Worm (Caenorhabditis elegans) whole organism, early embryonic: ENCODE measurements around the gene nep-13.

Source experiments
- aly-1 ChIP-seq: sonication (generic microtip); optimal IDR thresholded peaks from 2 replicates; lab custom pipeline; 2016; ENCODE audit warnings: missing genetic modification characterization, missing compliant biosample characterization
- ama-1 ChIP-seq: fragments of 150-350 bp; optimal IDR thresholded peaks from 2 replicates; lab custom pipeline; 2014
- ceh-13 ChIP-seq: fragments of 200-800 bp; sonication (Bioruptor generic); optimal IDR thresholded peaks from 2 replicates; lab custom pipeline; 2018; ENCODE audit warnings: mild to moderate bottlenecking, missing genetic modification characterization, missing compliant biosample characterization
- hmbx-1 ChIP-seq: sonication (generic microtip); optimal IDR thresholded peaks from 2 replicates; lab custom pipeline; 2016; ENCODE audit warnings: mild to moderate bottlenecking, missing genetic modification characterization, missing compliant biosample characterization
- hmg-4 ChIP-seq: fragments of 200-800 bp; sonication (Bioruptor generic); optimal IDR thresholded peaks from 2 replicates; lab custom pipeline; 2018; ENCODE audit warnings: mild to moderate bottlenecking, missing genetic modification characterization, missing compliant biosample characterization
- hnd-1 ChIP-seq: sonication (generic microtip); optimal IDR thresholded peaks from 2 replicates; lab custom pipeline; 2016; ENCODE audit warnings: missing genetic modification characterization, missing compliant biosample characterization
- tbx-11 ChIP-seq: fragments of 200-800 bp; sonication (Bioruptor generic); IDR thresholded peaks from 2 replicates; pipeline ENCODE4 v1.3.6; 2022; ENCODE audit warnings: missing genetic modification characterization, missing compliant biosample characterization
- tra-4 ChIP-seq: sonication (generic microtip); optimal IDR thresholded peaks from 2 replicates; lab custom pipeline; 2017; ENCODE audit warnings: missing genetic modification characterization, missing compliant biosample characterization

- TF ChIP-seq tra-4 (tag; lab: Kevin White, UChicago), result no peak
- no peak for TF ChIP-seq ceh-13 (GFP tag; lab: Kevin White, UChicago)
- TF ChIP-seq hnd-1 (tag; lab: Kevin White, UChicago), result no peak
- no peak for TF ChIP-seq ama-1 (lab: Kevin White, UChicago)
- no peak for TF ChIP-seq hmg-4
- no peak for TF ChIP-seq hmbx-1 (tag; lab: Kevin White, UChicago)
- no peak for TF ChIP-seq tbx-11 (GFP tag; lab: Robert Waterston, UW)
- TF ChIP-seq aly-1 (tag; lab: Kevin White, UChicago), result no peak
These were observed 42.2 kb upstream of the nep-13 start, which contains the start of gene C17F4.3 for ce11 chrII:3240207-3240606.
